Fruit fly (Drosophila melanogaster) whole organism, wandering third instar larva: ENCODE results near the gene CG12592.
"Not testable (repeated sequence)": the region's sequence is repeated elsewhere in the genome, so short reads cannot be mapped to it uniquely, and the experiment has no call there.

ENCODE experiments used
- Abd-B ChIP-seq: fragments of >200 bp; optimal IDR thresholded peaks from 2 replicates; lab custom pipeline; 2017; ENCODE audit warnings: missing biosample characterization, missing genetic modification characterization
- Dfd ChIP-seq: fragments of >200 bp; optimal IDR thresholded peaks from 2 replicates; lab custom pipeline; 2017; ENCODE audit warnings: missing biosample characterization, missing genetic modification characterization
- Sp1 ChIP-seq: fragments of 200-800 bp; sonication (Bioruptor generic); optimal IDR thresholded peaks from 3 replicates; lab custom pipeline; 2019; ENCODE audit warnings: missing biosample characterization, mild to moderate bottlenecking, missing genetic modification characterization, moderate library complexity
- br ChIP-seq: fragments of 200-800 bp; sonication (Bioruptor generic); optimal IDR thresholded peaks from 2 replicates; lab custom pipeline; 2016; ENCODE audit warnings: missing biosample characterization, missing genetic modification characterization
- brk ChIP-seq: fragments of 200-800 bp; sonication (Bioruptor generic); optimal IDR thresholded peaks from 2 replicates; lab custom pipeline; 2016; ENCODE audit warnings: missing biosample characterization, mild to moderate bottlenecking, missing genetic modification characterization
- dl ChIP-seq, 2 experiments: fragments of 175-275, 200-275 bp in 1 of 2; fragments of 200-275 bp in 1 of 2; sonication (Bioruptor generic); optimal IDR thresholded peaks; lab custom pipeline; 2018; ENCODE audit warnings: mild to moderate bottlenecking in 2 of 2, missing biosample characterization in 2 of 2, missing genetic modification characterization in 2 of 2, moderate library complexity in 2 of 2; ENCODE audit not compliant: partially characterized antibody in 2 of 2, insufficient read depth in 1 of 2
- ey ChIP-seq: fragments of 200-800 bp; sonication (Bioruptor generic); optimal IDR thresholded peaks from 2 replicates; lab custom pipeline; 2016; ENCODE audit warnings: missing biosample characterization, missing genetic modification characterization
- fru ChIP-seq: fragments of 200-800 bp; sonication (Bioruptor generic); optimal IDR thresholded peaks from 3 replicates; lab custom pipeline; 2016; ENCODE audit warnings: missing biosample characterization, mild to moderate bottlenecking, missing genetic modification characterization
- h ChIP-seq: fragments of 200-800 bp; sonication (Bioruptor generic); optimal IDR thresholded peaks from 3 replicates; lab custom pipeline; 2016; ENCODE audit warnings: missing biosample characterization, mild to moderate bottlenecking, missing genetic modification characterization
- lola ChIP-seq: fragments of >200 bp; optimal IDR thresholded peaks from 2 replicates; lab custom pipeline; 2017; ENCODE audit warnings: missing biosample characterization, missing genetic modification characterization
- psq ChIP-seq: fragments of 200-800 bp; sonication (Bioruptor generic); optimal IDR thresholded peaks from 3 replicates; lab custom pipeline; 2017; ENCODE audit warnings: missing biosample characterization, mild to moderate bottlenecking, missing genetic modification characterization, moderate library complexity
- sv ChIP-seq: fragments of 200-800 bp; sonication (Bioruptor generic); optimal IDR thresholded peaks from 3 replicates; lab custom pipeline; 2016; ENCODE audit warnings: missing biosample characterization, missing genetic modification characterization
- tai ChIP-seq: sonication (Bioruptor generic); optimal IDR thresholded peaks from 2 replicates; lab custom pipeline; 2016; ENCODE audit warnings: missing biosample characterization, missing genetic modification characterization
- usp ChIP-seq: fragments of >200 bp; optimal IDR thresholded peaks from 2 replicates; lab custom pipeline; 2017; ENCODE audit warnings: missing biosample characterization, missing genetic modification characterization

DNA sequence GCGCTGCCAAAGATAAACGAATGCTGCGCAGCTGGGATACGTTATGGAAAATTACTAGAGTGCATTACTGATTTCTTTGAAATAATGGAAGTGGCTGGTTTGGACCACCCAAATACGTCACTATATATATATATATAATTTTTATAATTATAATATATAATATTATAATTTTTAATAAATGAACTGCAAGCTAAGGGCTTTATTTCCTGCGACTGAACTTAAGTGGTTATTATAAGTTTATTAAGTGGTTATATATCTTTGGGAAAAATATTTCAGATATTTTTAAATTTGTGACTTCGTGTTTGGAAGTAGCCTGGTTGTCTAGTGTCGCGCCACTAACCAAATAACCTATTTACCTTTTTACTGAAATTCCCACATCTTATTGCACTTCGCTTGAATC, 10.3 kb downstream of the CG12592 start, which contains the start of gene CG31406:
- not testable (repeated sequence) for TF ChIP-seq br (GFP tag; lab: Kevin White, UChicago); Dfd (GFP tag; lab: Kevin White, UChicago); sv (GFP tag; lab: Kevin White, UChicago); tai (GFP tag; lab: Kevin White, UChicago); dl (GFP tag; optimal IDR thresholded peaks at IDR 0.05; lab: Kevin White, UChicago; ENCODE audit: insufficient read depth in 1 of 2, partially characterized antibody in 2 of 2); ey (GFP tag; lab: Kevin White, UChicago); Sp1; h (GFP tag; lab: Kevin White, UChicago); fru (GFP tag; lab: Kevin White, UChicago); psq (GFP tag; lab: Kevin White, UChicago); usp (GFP tag; lab: Kevin White, UChicago); Abd-B (GFP tag; lab: Kevin White, UChicago); brk (GFP tag; lab: Kevin White, UChicago); lola
